Worm (Caenorhabditis elegans) whole organism, L3 larva: Measurements from ENCODE around the gene T15B7.15.

Experiments
- aly-2 ChIP-seq: fragments of 150-350 bp; optimal IDR thresholded peaks from 2 replicates; lab custom pipeline; 2014; ENCODE audit warnings: missing biosample characterization, missing genetic modification characterization
- ama-1 ChIP-seq: fragments of 150-350 bp; optimal IDR thresholded peaks from 2 replicates; lab custom pipeline; 2018
- elt-2 ChIP-seq: sonication (generic microtip); optimal IDR thresholded peaks from 2 replicates; lab custom pipeline; 2016; ENCODE audit warnings: missing genetic modification reagents, mild to moderate bottlenecking, missing genetic modification characterization, missing compliant biosample characterization
- mdl-1 ChIP-seq: fragments of 150-350 bp; optimal IDR thresholded peaks from 2 replicates; lab custom pipeline; 2014; ENCODE audit warnings: missing biosample characterization, missing genetic modification characterization
- nhr-237 ChIP-seq: fragments of 150-350 bp; optimal IDR thresholded peaks from 2 replicates; lab custom pipeline; 2014; ENCODE audit warnings: missing biosample characterization, missing genetic modification characterization

DNA sequence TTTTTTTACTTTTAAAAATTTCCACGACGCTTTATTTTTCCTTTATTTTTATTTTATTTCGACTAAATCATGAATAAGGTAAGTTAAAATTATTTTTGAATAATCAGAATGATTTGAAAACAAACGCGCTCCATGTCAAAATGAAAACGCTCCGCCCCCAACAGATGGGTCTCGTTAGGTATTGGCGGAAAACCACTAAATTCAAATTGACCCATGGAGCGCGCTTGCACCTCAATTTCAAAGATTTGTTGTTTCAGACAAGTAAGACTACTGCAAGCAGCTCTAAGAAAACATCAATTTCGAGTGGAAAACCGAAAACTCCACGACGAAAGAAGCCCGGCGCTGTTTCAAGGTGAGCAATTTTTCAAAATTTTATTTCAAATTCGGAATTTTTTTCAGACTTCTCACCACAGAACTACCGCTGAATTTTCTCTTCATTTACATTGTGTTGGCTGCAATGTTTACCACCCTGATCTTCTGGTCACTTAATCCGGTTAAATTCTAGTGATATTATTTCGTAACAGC lies 50.5 kb downstream of the T15B7.15 start, which contains the start of gene ZC404.2:
- TF ChIP-seq aly-2 (tag; lab: Kevin White, UChicago) (no peak), ama-1 (lab: Kevin White, UChicago) (no peak), mdl-1 (no peak), elt-2 (tag; lab: Kevin White, UChicago) (no peak), nhr-237 (tag; lab: Kevin White, UChicago) (no peak)
